Worm (Caenorhabditis elegans): Measurements from ENCODE around the gene cfp-1.

The cfp-1 gene

DNA sequence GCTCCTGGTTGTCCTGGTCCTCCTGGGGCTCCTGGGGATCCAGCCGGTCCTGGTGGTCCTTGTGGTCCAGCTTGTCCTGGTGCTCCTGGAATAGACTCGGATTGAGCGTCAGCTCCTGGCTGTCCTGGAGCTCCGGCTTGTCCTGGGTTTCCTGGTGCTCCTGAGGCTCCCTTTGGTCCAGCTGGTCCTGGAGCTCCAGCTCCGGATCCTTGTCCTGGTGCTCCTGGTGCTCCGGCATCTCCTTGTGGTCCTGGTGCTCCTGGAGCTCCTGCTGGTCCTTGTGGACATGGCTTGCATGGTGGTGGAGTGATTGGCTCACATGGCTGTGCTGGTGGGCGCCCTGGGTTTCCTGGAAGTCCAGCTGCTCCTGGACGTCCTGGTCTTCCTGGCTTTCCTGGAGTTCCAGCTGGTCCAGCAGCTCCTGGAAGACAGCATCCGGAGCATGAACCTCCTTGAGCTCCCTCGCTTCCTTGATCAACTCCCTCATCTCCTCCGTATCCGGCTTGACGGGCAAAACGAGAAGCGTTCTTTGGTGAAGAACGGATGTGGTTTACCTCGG lies 21.4 kb downstream of the cfp-1 start:
- TF ChIP-seq tbx-2 (tag; optimal IDR thresholded peaks at IDR 0.05) (no peak), elt-2 (tag; optimal IDR thresholded peaks at IDR 0.05) (no peak), nfya-1 (tag; optimal IDR thresholded peaks at IDR 0.05; ENCODE audit: insufficient read depth) (no peak), nhr-11 (tag; optimal IDR thresholded peaks at IDR 0.05) (no peak), eor-1 (tag; optimal IDR thresholded peaks at IDR 0.05) (no peak)

DNA sequence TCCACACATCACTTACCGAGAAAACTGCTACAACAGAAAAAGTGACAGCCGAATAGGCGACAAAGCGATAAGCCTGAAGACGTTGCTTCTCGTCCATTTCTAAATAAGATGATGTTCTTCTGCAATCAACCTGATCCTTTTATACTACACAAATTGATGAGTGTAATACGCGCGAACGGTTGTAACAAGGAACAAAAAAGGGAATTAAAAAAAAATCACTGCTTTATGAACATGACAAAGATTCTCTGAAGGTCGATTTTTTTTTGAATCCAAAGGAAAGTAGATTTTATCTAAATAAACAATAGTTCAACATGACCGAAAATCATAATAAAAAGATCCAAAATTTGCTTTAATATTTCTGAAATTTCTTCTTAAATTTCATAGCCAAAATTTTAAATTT lies 22.0 kb downstream of the cfp-1 start, which contains the start of gene col-133:
Gene col-133, minus strand, starts transcription at position 101 of the 400 bp plus-strand sequence.
- TF ChIP-seq ceh-16 (tag; optimal IDR thresholded peaks at IDR 0.05): no peak
- no peak for TF ChIP-seq daf-12 (tag; optimal IDR thresholded peaks at IDR 0.05)
- peak; percentile 12 for TF ChIP-seq nhr-25 (tag; optimal IDR thresholded peaks at IDR 0.05)

DNA sequence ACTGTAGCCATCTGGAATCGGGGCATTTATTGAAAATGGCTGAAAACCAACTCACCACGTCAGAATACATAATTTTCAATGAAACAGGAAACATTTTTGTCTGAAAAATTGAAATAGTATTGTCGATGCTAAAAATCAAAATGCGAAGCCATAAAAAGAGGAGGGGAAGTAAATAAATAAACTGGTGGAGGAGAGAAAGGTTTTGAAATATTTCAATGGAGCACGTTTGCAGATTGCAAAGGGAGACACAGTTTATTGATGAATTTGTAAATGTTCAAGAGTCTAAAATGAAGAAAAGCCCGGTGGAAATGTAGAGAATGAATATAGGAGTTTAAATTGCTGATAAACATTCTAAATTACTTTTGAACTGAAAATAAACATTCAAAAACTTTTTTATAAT lies 25.8 kb downstream of the cfp-1 start, which contains the start of gene F52B11.5:
Gene F52B11.5, minus strand, starts transcription at position 178 of the 400 bp plus-strand sequence.
- TF ChIP-seq zag-1 (tag; optimal IDR thresholded peaks at IDR 0.05): no peak
- peak; percentile 11 for TF ChIP-seq elt-2 (tag; optimal IDR thresholded peaks at IDR 0.05)
- peak; percentile 91 for TF ChIP-seq pha-4 (tag; optimal IDR thresholded peaks at IDR 0.05)
- peak; percentile 3 for TF ChIP-seq skn-1 (tag; optimal IDR thresholded peaks at IDR 0.05)
- peak; percentile 8 for TF ChIP-seq pqm-1 (tag; optimal IDR thresholded peaks at IDR 0.05)
- no peak for TF ChIP-seq nhr-67 (tag; optimal IDR thresholded peaks at IDR 0.05)

DNA sequence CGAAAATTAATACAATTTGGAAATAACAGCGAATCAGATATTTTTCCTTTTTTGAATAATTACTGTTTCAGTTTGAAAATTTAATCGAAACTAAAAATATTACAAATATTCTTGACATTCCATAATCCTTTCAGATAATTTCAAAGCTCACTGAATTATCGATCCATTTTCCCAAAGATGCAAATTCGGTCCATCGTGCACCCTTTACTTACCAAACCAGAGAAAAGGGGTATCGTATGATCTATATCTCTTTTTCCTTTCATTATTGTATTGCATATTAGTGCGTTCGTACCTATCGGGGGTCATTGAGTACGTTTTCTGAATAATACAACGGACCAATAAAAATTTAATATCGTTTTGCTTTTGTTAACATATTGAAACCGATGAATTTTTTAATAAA lies 27.5 kb downstream of the cfp-1 start:
- no peak for TF ChIP-seq zag-1 (tag; optimal IDR thresholded peaks at IDR 0.05)
- TF ChIP-seq nhr-25 (tag; optimal IDR thresholded peaks at IDR 0.05): no peak
- no peak for TF ChIP-seq nhr-11 (tag; optimal IDR thresholded peaks at IDR 0.05)
- TF ChIP-seq nhr-12 (tag; optimal IDR thresholded peaks at IDR 0.05): no peak
- no peak for TF ChIP-seq ceh-82 (tag; optimal IDR thresholded peaks at IDR 0.05)
- no peak for TF ChIP-seq ceh-28 (tag; optimal IDR thresholded peaks at IDR 0.05)

DNA sequence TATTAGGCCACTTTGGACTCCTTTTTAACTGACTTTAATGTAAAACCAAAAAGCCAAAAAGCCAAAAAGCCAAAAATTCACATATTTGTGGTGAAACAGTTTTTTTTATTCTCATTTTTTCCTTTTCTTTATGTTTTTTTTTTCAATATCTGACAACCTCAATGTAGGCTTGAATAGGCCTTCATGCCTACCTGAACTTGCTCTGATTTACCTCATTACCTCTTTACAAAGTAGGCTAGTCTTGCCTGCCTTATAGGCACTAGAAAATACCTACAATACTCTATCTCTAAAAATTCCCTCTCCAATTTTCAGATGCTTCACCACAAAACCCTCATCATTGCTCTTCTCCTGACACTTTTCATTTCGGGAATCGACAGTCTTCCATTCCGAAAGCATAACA lies 29.0 kb downstream of the cfp-1 start, which contains the start of gene ins-34:
Gene ins-34, plus strand, starts transcription at position 301 of the 400 bp plus-strand sequence.
- no peak for TF ChIP-seq R02D3.7 (tag; optimal IDR thresholded peaks at IDR 0.05)

DNA sequence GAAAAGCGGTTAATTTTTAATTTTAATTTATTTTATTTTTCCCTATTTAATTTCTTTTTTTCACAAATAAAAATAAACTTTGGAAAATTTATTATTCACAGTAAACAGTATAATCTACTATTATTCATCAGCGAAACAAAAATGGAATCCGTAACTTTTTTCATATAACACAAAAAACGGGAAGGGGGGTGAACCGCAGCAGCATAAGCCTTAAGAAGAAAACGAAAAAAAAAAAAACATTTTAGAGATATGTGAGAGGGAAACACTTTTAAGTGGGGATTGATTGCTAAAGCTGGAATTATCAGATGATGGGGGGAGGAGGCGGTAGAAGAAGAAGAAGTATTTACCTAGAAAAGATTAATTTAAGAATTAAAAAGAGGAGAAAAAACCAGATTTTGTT lies 30.4 kb downstream of the cfp-1 start:
- TF ChIP-seq mml-1 (tag; optimal IDR thresholded peaks at IDR 0.05) (no peak), fkh-10 (GFP tag; optimal IDR thresholded peaks at IDR 0.05) (no peak), jun-1 (tag; optimal IDR thresholded peaks at IDR 0.05) (no peak), aly-2 (tag; optimal IDR thresholded peaks at IDR 0.05) (no peak), ceh-28 (tag; optimal IDR thresholded peaks at IDR 0.05) (no peak), pqm-1 (tag; optimal IDR thresholded peaks at IDR 0.05) (no peak), eor-1 (tag; optimal IDR thresholded peaks at IDR 0.05) (no peak)

DNA sequence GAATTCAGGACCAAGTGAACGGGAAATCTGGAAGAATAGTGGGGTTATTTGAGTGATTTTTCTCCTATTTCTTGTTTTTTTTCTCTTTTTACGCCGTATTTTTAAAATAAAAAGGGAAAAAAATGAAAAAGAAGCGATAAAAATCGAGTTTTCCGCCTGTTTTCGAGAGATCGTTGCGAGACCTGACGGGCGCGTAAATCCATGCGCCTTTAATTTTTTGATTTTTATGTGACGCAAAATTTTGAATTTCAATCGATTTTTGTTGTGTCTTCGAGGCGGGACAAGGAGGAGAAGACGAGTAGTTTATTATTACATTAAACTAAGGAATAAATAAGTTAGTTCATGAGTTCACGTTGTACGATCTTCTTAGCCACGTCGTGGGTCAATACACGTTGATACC lies 36.4 kb downstream of the cfp-1 start:
- no peak for TF ChIP-seq daf-12 (tag; optimal IDR thresholded peaks at IDR 0.05)
- TF ChIP-seq ztf-4 (tag; optimal IDR thresholded peaks at IDR 0.05): no peak
- no peak for TF ChIP-seq lin-39 (tag; optimal IDR thresholded peaks at IDR 0.05)
- TF ChIP-seq ceh-82 (tag; optimal IDR thresholded peaks at IDR 0.05): no peak
- no peak for TF ChIP-seq nhr-11 (tag; optimal IDR thresholded peaks at IDR 0.05)
- no peak for TF ChIP-seq fkh-10 (GFP tag; optimal IDR thresholded peaks at IDR 0.05)
- no peak for TF ChIP-seq nhr-28 (tag; optimal IDR thresholded peaks at IDR 0.05)
- TF ChIP-seq egl-27 (tag; optimal IDR thresholded peaks at IDR 0.05): no peak
- TF ChIP-seq sea-2 (GFP tag; optimal IDR thresholded peaks at IDR 0.05): no peak
- TF ChIP-seq nhr-237 (tag; optimal IDR thresholded peaks at IDR 0.05): no peak
- TF ChIP-seq hmg-11 (tag; optimal IDR thresholded peaks at IDR 0.05): no peak
- TF ChIP-seq snpc-4 (tag; optimal IDR thresholded peaks at IDR 0.05): no peak
- TF ChIP-seq mdl-1 (tag; optimal IDR thresholded peaks at IDR 0.05): no peak
- no peak for TF ChIP-seq unc-62 (GFP tag; optimal IDR thresholded peaks at IDR 0.05)
- no peak for TF ChIP-seq zag-1 (tag; optimal IDR thresholded peaks at IDR 0.05)
- no peak for TF ChIP-seq ZK546.5 (tag; optimal IDR thresholded peaks at IDR 0.05)
